Fruit fly (Drosophila melanogaster) whole organism, prepupa: ENCODE results near the gene CG14969.

Source experiments
- CG1621 ChIP-seq: fragments of 200-800 bp; sonication (Bioruptor generic); optimal IDR thresholded peaks from 3 replicates; lab custom pipeline; 2018; ENCODE audit warnings: missing biosample characterization, mild to moderate bottlenecking, missing genetic modification characterization
- Sox102F ChIP-seq: fragments of 200-800 bp; sonication (Bioruptor generic); optimal IDR thresholded peaks from 2 replicates; lab custom pipeline; 2016; ENCODE audit warnings: missing biosample characterization, mild to moderate bottlenecking, missing genetic modification characterization
- topi ChIP-seq: fragments of 200-800 bp; sonication (Bioruptor generic); optimal IDR thresholded peaks from 3 replicates; lab custom pipeline; 2016; ENCODE audit warnings: missing biosample characterization, missing genetic modification characterization

dm6 chr3L:3314049-3314448 lies 20.7 kb downstream of the CG14969 start, which contains the start of gene Drsl2:
- TF ChIP-seq CG1621 (tag; lab: Kevin White, UChicago) (no peak), Sox102F (GFP tag; lab: Kevin White, UChicago) (no peak), topi (no peak)
